Worm (Caenorhabditis elegans): Measurements from ENCODE around the gene nlp-24.

ce11 chrV:11648435-11648834, 32.3 kb downstream of the nlp-24 start:
- TF ChIP-seq flt-1 (GFP tag; IDR thresholded peaks at IDR 0.05) (no peak), ref-1 (GFP tag; conservative IDR thresholded peaks at IDR 0.05) (no peak), ztf-29 (GFP tag; IDR thresholded peaks at IDR 0.05) (no peak)

All from whole organism, midembryonic.